Fruit fly (Drosophila melanogaster): ENCODE data around the gene CG14834.

Gene CG14834

DNA sequence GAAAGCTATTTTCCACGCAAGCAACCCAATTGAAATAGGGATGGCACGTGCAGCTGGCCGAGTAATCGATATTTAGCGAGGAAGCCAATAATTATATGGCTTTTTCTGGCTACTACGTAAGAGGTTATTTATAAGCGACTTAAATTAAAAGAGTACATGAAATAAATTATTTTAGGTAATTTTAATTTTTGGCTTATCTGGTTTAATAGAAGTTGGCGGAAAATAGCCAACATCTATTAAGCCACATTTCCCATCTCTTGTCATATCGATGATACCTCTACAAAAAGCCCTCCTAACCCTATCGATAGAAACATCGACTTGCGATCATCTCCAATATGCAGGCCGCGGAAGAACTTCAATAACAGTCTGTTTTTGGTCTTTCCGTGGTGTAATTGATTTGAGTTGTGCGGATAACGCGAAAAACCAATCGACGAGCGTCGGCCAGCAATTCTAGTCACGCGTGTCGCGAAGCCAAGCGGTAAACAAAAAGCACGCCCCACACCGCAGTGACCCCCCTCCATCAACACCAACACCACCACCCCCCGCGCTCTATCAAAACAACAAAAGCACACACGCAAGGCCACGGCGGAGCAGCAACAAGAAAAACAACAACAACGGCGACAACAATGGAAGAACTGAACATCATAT lies 1.2 kb upstream of the CG14834 start, which contains the start of the genes Srp19 and qm (continued):
- peak; percentile 18; the same call in 1 of the 2 replicates for TF ChIP-seq ranshi (GFP tag; IDR thresholded peaks at IDR 0.05)
- no peak for TF ChIP-seq CG32767 (GFP tag; IDR thresholded peaks at IDR 0.05)
- TF ChIP-seq CG13424 (tag; optimal IDR thresholded peaks at IDR 0.05): peak; percentile 33
- peak; percentile 84 for TF ChIP-seq CG30403 (GFP tag; optimal IDR thresholded peaks at IDR 0.05)
- peak; percentile 28 for TF ChIP-seq kah (GFP tag; optimal IDR thresholded peaks at IDR 0.05)
- peak; percentile 68 for TF ChIP-seq CG2712 (tag; optimal IDR thresholded peaks at IDR 0.05)
- no peak for TF ChIP-seq Dip2 (GFP tag; IDR thresholded peaks at IDR 0.05)
- peak; percentile 61 for TF ChIP-seq maf-S (GFP tag; optimal IDR thresholded peaks at IDR 0.05)
- TF ChIP-seq CG1603 (tag; optimal IDR thresholded peaks at IDR 0.05): peak; percentile 11
- TF ChIP-seq CG17568 (GFP tag; optimal IDR thresholded peaks at IDR 0.05): no peak
- TF ChIP-seq CG12659 (GFP tag; optimal IDR thresholded peaks at IDR 0.05): peak; percentile 63
- TF ChIP-seq CG15479 (GFP tag; optimal IDR thresholded peaks at IDR 0.05): no peak
- TF ChIP-seq dpn (GFP tag; optimal IDR thresholded peaks at IDR 0.05): peak; percentile 56 to 65
- TF ChIP-seq Usf (GFP tag; optimal IDR thresholded peaks at IDR 0.05): no peak
- TF ChIP-seq Lpt (GFP tag; optimal IDR thresholded peaks at IDR 0.05): no peak
- peak; percentile 45 for TF ChIP-seq CG18262 (tag; optimal IDR thresholded peaks at IDR 0.05)
- TF ChIP-seq inv (GFP tag; IDR thresholded peaks at IDR 0.05; ENCODE audit: partially characterized antibody): peak; percentile 88
- TF ChIP-seq Hmr (GFP tag; optimal IDR thresholded peaks at IDR 0.05): peak; percentile 62
- peak; percentile 83 for TF ChIP-seq bbx (GFP tag; IDR thresholded peaks at IDR 0.05; ENCODE audit: partially characterized antibody)
- peak; percentile 44 for TF ChIP-seq Max (GFP tag; optimal IDR thresholded peaks at IDR 0.05)
- TF ChIP-seq CG17361 (GFP tag; IDR thresholded peaks at IDR 0.05): peak; percentile 53; the same call in 2 of the 3 replicates
- no peak for TF ChIP-seq CG4282 (GFP tag; optimal IDR thresholded peaks at IDR 0.05)
- TF ChIP-seq chinmo (GFP tag; IDR thresholded peaks at IDR 0.05; ENCODE audit: partially characterized antibody): peak; percentile 97
- no peak for TF ChIP-seq Gsc (GFP tag; IDR thresholded peaks at IDR 0.05)
- TF ChIP-seq Camta (GFP tag; optimal IDR thresholded peaks at IDR 0.05): peak; percentile 53
- TF ChIP-seq Oli (tag; optimal IDR thresholded peaks at IDR 0.05): peak; percentile 5
- no peak for TF ChIP-seq CG13296 (GFP tag; optimal IDR thresholded peaks at IDR 0.05)
- peak; percentile 71 for TF ChIP-seq hb (GFP tag; IDR thresholded peaks at IDR 0.05; ENCODE audit: partially characterized antibody)
- TF ChIP-seq sqz (GFP tag; optimal IDR thresholded peaks at IDR 0.05): no peak
- TF ChIP-seq CG6654 (GFP tag; optimal IDR thresholded peaks at IDR 0.05): no peak
- no peak for TF ChIP-seq ac (GFP tag; optimal IDR thresholded peaks at IDR 0.05)
- TF ChIP-seq Bteb2 (GFP tag; optimal IDR thresholded peaks at IDR 0.05): no peak
- no peak for TF ChIP-seq usp (GFP tag; optimal IDR thresholded peaks at IDR 0.05)
- no peak for TF ChIP-seq CG7372 (GFP tag; IDR thresholded peaks at IDR 0.05)
- TF ChIP-seq chn (GFP tag; optimal IDR thresholded peaks at IDR 0.05): peak; percentile 44
- TF ChIP-seq Mes4 (GFP tag; optimal IDR thresholded peaks at IDR 0.05): no peak
- peak; percentile 38 for TF ChIP-seq CG12299 (tag; optimal IDR thresholded peaks at IDR 0.05)
- TF ChIP-seq ato (GFP tag; IDR thresholded peaks at IDR 0.05; ENCODE audit: partially characterized antibody): peak; percentile 62; the same call in 1 of the 2 replicates
- no peak for TF ChIP-seq btn (GFP tag; optimal IDR thresholded peaks at IDR 0.05)
- TF ChIP-seq cg (GFP tag; optimal IDR thresholded peaks at IDR 0.05): no peak
- TF ChIP-seq crc (GFP tag; optimal IDR thresholded peaks at IDR 0.05): no peak
- no peak for TF ChIP-seq corto (GFP tag; optimal IDR thresholded peaks at IDR 0.05)
- TF ChIP-seq CG4360 (GFP tag; IDR thresholded peaks at IDR 0.05): peak; percentile 79
- TF ChIP-seq Rx (GFP tag; IDR thresholded peaks at IDR 0.05): no peak
- TF ChIP-seq Oaz (GFP tag; IDR thresholded peaks at IDR 0.05): no peak
- peak; percentile 33 for TF ChIP-seq sd (tag; optimal IDR thresholded peaks at IDR 0.05)
- no peak for TF ChIP-seq sc (optimal IDR thresholded peaks at IDR 0.05)
- TF ChIP-seq sc (GFP tag; optimal IDR thresholded peaks at IDR 0.05): no peak
- TF ChIP-seq CG17912 (GFP tag; optimal IDR thresholded peaks at IDR 0.05): no peak
- TF ChIP-seq bcd (GFP tag; optimal IDR thresholded peaks at IDR 0.05): peak; percentile 46
